Worm (Caenorhabditis elegans) whole organism, L4/young adult: ENCODE results near the gene fcd-2.

Source experiments
- W03F9.2 ChIP-seq: fragments of 150-350 bp; optimal IDR thresholded peaks from 2 replicates; lab custom pipeline; 2014; ENCODE audit warnings: missing biosample characterization, missing genetic modification characterization
- dao-5 ChIP-seq: sonication (generic microtip); optimal IDR thresholded peaks from 2 replicates; lab custom pipeline; 2016; ENCODE audit warnings: missing genotype, missing genetic modification characterization, moderate library complexity, missing compliant biosample characterization
- him-1 ChIP-seq: sonication (generic microtip); optimal IDR thresholded peaks from 2 replicates; lab custom pipeline; 2016; ENCODE audit warnings: missing genotype, missing genetic modification reagents, missing genetic modification characterization, missing compliant biosample characterization

fcd-2 gene

ce11 chrIV:15020958-15021357 lies 4.6 kb upstream of the fcd-2 start:
- TF ChIP-seq him-1 (tag; lab: Kevin White, UChicago), result peak; percentile 10
- no peak for TF ChIP-seq W03F9.2
- TF ChIP-seq dao-5, result no peak

- TF ChIP-seq dao-5 (no peak), him-1 (tag; lab: Kevin White, UChicago) (no peak)
These were observed 1.1 kb upstream of the fcd-2 start for ce11 chrIV:15024426-15024825.

- TF ChIP-seq dao-5 (no peak), W03F9.2 (no peak), him-1 (tag; lab: Kevin White, UChicago) (no peak)
These were observed 1.8 kb downstream of the fcd-2 start for ce11 chrIV:15027334-15027733.

- TF ChIP-seq W03F9.2, result no peak
- TF ChIP-seq him-1 (tag; lab: Kevin White, UChicago), result no peak
- TF ChIP-seq dao-5, result no peak
These were observed 2.4 kb downstream of the fcd-2 start for ce11 chrIV:15027884-15028283.

ce11 chrIV:15028386-15028785 lies 2.9 kb downstream of the fcd-2 start:
- TF ChIP-seq him-1 (tag; lab: Kevin White, UChicago) (no peak), dao-5 (no peak), W03F9.2 (no peak)

ce11 chrIV:15028891-15029290 lies 3.4 kb downstream of the fcd-2 start, which contains the start of gene Y41E3.8:
TSS of gene Y41E3.8 (minus strand) at chrIV:15028978.
- TF ChIP-seq W03F9.2 (peak; percentile 55), him-1 (tag; lab: Kevin White, UChicago) (no peak), dao-5 (no peak)

- TF ChIP-seq W03F9.2, result no peak
- no peak for TF ChIP-seq him-1 (tag; lab: Kevin White, UChicago)
- TF ChIP-seq dao-5, result no peak
These were observed 4.1 kb downstream of the fcd-2 start for ce11 chrIV:15029565-15029964.

- TF ChIP-seq dao-5 (no peak), W03F9.2 (peak; percentile 64)
These were observed 11.5 kb downstream of the fcd-2 start, which contains the start of gene eef-1B.2 for ce11 chrIV:15036974-15037373. TSS of gene eef-1B.2 (plus strand) at chrIV:15037331.

- TF ChIP-seq dao-5 (no peak), W03F9.2 (no peak), him-1 (tag; lab: Kevin White, UChicago) (no peak)
These were observed 12.0 kb downstream of the fcd-2 start for ce11 chrIV:15037492-15037891.

- no peak for TF ChIP-seq him-1 (tag; lab: Kevin White, UChicago)
- no peak for TF ChIP-seq W03F9.2
- no peak for TF ChIP-seq dao-5
These were observed 13.3 kb downstream of the fcd-2 start for ce11 chrIV:15038821-15039220.

ce11 chrIV:15039477-15039876 lies 14.0 kb downstream of the fcd-2 start, which contains the start of gene hrpu-1:
TSS of gene hrpu-1 (plus strand) at chrIV:15039616.
- TF ChIP-seq dao-5 (no peak), him-1 (tag; lab: Kevin White, UChicago) (peak; percentile 5), W03F9.2 (peak; percentile 86)

- TF ChIP-seq W03F9.2 (no peak), dao-5 (no peak), him-1 (tag; lab: Kevin White, UChicago) (no peak)
These were observed 15.6 kb downstream of the fcd-2 start for ce11 chrIV:15041124-15041523.

- no peak for TF ChIP-seq him-1 (tag; lab: Kevin White, UChicago)
- no peak for TF ChIP-seq W03F9.2
- no peak for TF ChIP-seq dao-5
These were observed 16.8 kb downstream of the fcd-2 start for ce11 chrIV:15042159-15042936.

ce11 chrIV:15046162-15046561 lies 20.7 kb downstream of the fcd-2 start:
- TF ChIP-seq W03F9.2 (no peak), him-1 (tag; lab: Kevin White, UChicago) (no peak), dao-5 (no peak)

ce11 chrIV:15049288-15050094 lies 24.0 kb downstream of the fcd-2 start:
- TF ChIP-seq W03F9.2, result no peak
- no peak for TF ChIP-seq dao-5
- TF ChIP-seq him-1 (tag; lab: Kevin White, UChicago), result no peak
